Worm (Caenorhabditis elegans) whole organism, late embryonic: ENCODE measurements around the gene Y73B6BL.27.

Experiments
- ceh-34 ChIP-seq: sonication (generic microtip); optimal IDR thresholded peaks from 2 replicates; lab custom pipeline; 2016; ENCODE audit warnings: mild to moderate bottlenecking, missing genetic modification characterization, missing compliant biosample characterization
- ceh-45 ChIP-seq: fragments of 200-800 bp; sonication (Bioruptor generic); IDR thresholded peaks from 2 replicates; pipeline ENCODE4 v1.3.6; 2022; ENCODE audit warnings: missing genetic modification reagents, missing genetic modification characterization, missing compliant biosample characterization
- ceh-9 ChIP-seq: sonication (generic microtip); optimal IDR thresholded peaks from 2 replicates; lab custom pipeline; 2016; ENCODE audit warnings: mild to moderate bottlenecking, missing genetic modification characterization, inconsistent platforms, missing compliant biosample characterization
- elt-2 ChIP-seq: sonication (generic microtip); optimal IDR thresholded peaks from 2 replicates; lab custom pipeline; 2016; ENCODE audit warnings: missing genetic modification reagents, missing genetic modification characterization, missing compliant biosample characterization
- hlh-8 ChIP-seq: sonication (generic microtip); optimal IDR thresholded peaks from 2 replicates; lab custom pipeline; 2016; ENCODE audit warnings: missing genotype, missing genetic modification characterization, missing compliant biosample characterization
- pha-2 ChIP-seq: sonication (generic microtip); optimal IDR thresholded peaks from 2 replicates; lab custom pipeline; 2017; ENCODE audit warnings: mild to moderate bottlenecking, missing genetic modification characterization, missing compliant biosample characterization
- sox-4 ChIP-seq: sonication (generic microtip); optimal IDR thresholded peaks from 2 replicates; lab custom pipeline; 2017; ENCODE audit warnings: mild to moderate bottlenecking, missing genetic modification characterization, inconsistent platforms, missing compliant biosample characterization

DNA sequence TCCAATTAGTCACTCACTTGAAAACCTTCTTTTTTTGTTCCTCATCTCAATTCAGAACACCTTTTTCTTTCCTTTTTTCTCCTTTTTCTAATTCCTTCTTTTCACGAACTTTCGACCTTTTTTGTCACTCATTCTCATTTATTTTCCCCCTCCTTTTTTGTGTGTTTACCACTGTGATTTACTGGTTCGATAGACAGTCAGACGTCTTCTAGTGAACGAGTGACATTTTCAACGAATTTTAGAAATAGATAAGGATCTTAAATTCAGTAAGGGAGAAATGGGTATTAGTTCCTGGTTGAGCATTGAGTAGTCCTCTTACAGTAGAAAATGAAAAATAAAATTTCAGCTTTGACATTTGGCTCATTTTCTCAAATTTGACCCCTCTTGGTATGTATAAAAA, 18.9 kb upstream of the Y73B6BL.27 start:
- TF ChIP-seq ceh-9 (tag; lab: Kevin White, UChicago): no peak
- TF ChIP-seq elt-2: no peak
- TF ChIP-seq ceh-34 (tag; lab: Kevin White, UChicago): no peak
- no peak for TF ChIP-seq ceh-45 (GFP tag; lab: Robert Waterston, UW)
- no peak for TF ChIP-seq pha-2 (tag; lab: Kevin White, UChicago)
- no peak for TF ChIP-seq hlh-8 (tag; lab: Kevin White, UChicago)
- TF ChIP-seq sox-4 (tag; lab: Kevin White, UChicago): no peak
